Worm (Caenorhabditis elegans): Measurements from ENCODE around the gene R08F11.7.
A peak's percentile ranks its signal among the peaks of the same experiment; 100 is the strongest.

The R08F11.7 gene

DNA sequence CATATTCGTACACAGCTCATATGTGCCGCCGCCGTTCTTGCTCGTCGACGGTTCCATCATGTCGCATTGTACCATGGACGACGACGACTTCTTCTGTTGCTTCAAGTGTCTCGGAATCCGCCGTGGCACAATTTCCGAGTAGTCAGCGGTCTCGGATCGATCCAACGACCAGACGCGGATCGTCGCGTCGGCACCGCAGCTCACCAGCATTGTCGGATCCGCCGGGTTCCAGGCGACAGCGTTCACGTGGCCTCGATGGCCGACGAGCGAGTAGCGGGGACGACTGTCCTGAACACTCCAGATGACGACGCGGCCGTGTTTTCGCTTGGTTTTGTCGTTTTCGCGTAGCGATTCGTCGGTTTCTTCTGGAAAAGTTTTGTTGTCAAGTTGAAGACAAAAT lies 39.5 kb upstream of the R08F11.7 start:
- TF ChIP-seq C34F6.9 (tag; optimal IDR thresholded peaks at IDR 0.05) (no peak), lin-13 (GFP tag; optimal IDR thresholded peaks at IDR 0.05) (no peak), sma-3 (GFP tag; optimal IDR thresholded peaks at IDR 0.05) (no peak), gmeb-1 (tag; optimal IDR thresholded peaks at IDR 0.05) (no peak), snpc-4 (tag; optimal IDR thresholded peaks at IDR 0.05) (no peak), sma-9 (GFP tag; optimal IDR thresholded peaks at IDR 0.05) (no peak), sma-9 (tag; optimal IDR thresholded peaks at IDR 0.05) (no peak), nhr-10 (tag; optimal IDR thresholded peaks at IDR 0.05) (no peak), ztf-4 (tag; optimal IDR thresholded peaks at IDR 0.05) (no peak), fos-1 (tag; optimal IDR thresholded peaks at IDR 0.05) (no peak), aly-2 (tag; optimal IDR thresholded peaks at IDR 0.05) (no peak), Y55F3AM.14 (GFP tag; optimal IDR thresholded peaks at IDR 0.05) (no peak), ztf-11 (tag; optimal IDR thresholded peaks at IDR 0.05) (no peak), lsy-2 (tag; optimal IDR thresholded peaks at IDR 0.05) (no peak), nhr-12 (tag; optimal IDR thresholded peaks at IDR 0.05) (no peak), crh-2 (tag; optimal IDR thresholded peaks at IDR 0.05) (no peak), ceh-16 (tag; optimal IDR thresholded peaks at IDR 0.05) (no peak), unc-55 (GFP tag; optimal IDR thresholded peaks at IDR 0.05) (no peak), sem-4 (tag; optimal IDR thresholded peaks at IDR 0.05) (no peak)

DNA sequence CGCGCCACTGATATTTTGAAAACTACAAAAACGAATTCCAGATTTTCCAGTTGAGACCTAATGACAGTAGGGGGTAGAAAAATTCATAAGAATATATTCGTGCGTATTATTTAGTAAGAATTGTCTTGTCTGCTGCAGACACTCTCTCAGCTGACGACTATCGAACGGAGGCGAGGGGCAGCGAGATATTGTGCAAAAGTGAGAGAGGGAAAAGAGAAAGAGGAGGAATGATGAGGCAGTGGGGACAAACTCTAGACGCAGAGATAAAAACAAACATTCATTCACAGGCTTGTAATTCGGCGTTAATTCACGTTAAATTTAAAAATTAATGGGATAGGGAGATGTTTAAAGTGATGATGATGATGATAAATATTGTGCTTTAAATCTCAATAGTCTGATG lies 33.0 kb upstream of the R08F11.7 start, which contains the start of gene gid-7:
TSS of gene gid-7 (minus strand) at position 188 of the 400 bp plus-strand sequence.
- TF ChIP-seq skn-1 (tag; optimal IDR thresholded peaks at IDR 0.05) (no peak), lsy-2 (tag; optimal IDR thresholded peaks at IDR 0.05) (peak in 1 of 2 experiments; percentile 43), unc-55 (GFP tag; optimal IDR thresholded peaks at IDR 0.05) (peak; percentile 28), nhr-21 (tag; optimal IDR thresholded peaks at IDR 0.05) (peak; percentile 18), nhr-12 (tag; optimal IDR thresholded peaks at IDR 0.05) (no peak), C34F6.9 (tag; optimal IDR thresholded peaks at IDR 0.05) (peak; percentile 46), crh-2 (tag; optimal IDR thresholded peaks at IDR 0.05) (peak; percentile 44), F13H6.1 (tag; optimal IDR thresholded peaks at IDR 0.05) (peak; percentile 44), gmeb-1 (tag; optimal IDR thresholded peaks at IDR 0.05) (peak; percentile 41), nhr-25 (tag; optimal IDR thresholded peaks at IDR 0.05) (peak; percentile 38)

DNA sequence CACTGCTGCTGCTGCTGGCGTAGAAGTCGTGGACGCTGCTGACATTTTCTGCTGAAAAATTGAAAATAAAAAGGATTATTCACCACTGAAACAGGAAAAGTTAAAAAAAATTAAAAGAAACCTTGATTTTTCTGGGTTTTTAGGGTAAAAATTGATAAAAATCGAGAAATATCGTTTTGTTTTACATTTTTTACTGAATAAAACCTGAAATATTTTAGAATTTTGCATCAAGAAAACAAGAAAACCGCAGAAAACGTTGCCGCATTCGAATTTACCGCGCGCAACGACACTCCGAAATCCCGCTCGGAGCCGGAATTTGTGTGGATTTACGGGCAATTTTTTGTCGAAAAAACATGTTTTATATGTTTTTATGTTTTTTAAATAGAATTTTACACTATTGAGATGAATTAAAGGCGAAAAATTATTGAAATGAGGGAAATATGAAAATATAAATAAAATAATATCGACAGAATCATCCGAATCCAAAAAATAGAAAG lies 30.4 kb upstream of the R08F11.7 start, which contains the start of gene chk-1:
TSS of gene chk-1 (minus strand) at position 51 of the 497 bp plus-strand sequence.
- TF ChIP-seq nhr-11 (tag; optimal IDR thresholded peaks at IDR 0.05) (no peak), sma-3 (GFP tag; optimal IDR thresholded peaks at IDR 0.05) (peak; percentile 54), lsy-2 (tag; optimal IDR thresholded peaks at IDR 0.05) (peak; percentile 30 to 83), unc-39 (tag; optimal IDR thresholded peaks at IDR 0.05) (no peak), F13H6.1 (tag; optimal IDR thresholded peaks at IDR 0.05) (peak; percentile 49), unc-55 (GFP tag; optimal IDR thresholded peaks at IDR 0.05) (peak; percentile 82), fos-1 (tag; optimal IDR thresholded peaks at IDR 0.05) (peak; percentile 54), sma-9 (GFP tag; optimal IDR thresholded peaks at IDR 0.05) (peak; percentile 59), sma-9 (tag; optimal IDR thresholded peaks at IDR 0.05) (no peak), ama-1 (optimal IDR thresholded peaks at IDR 0.05) (no peak), nhr-23 (tag; optimal IDR thresholded peaks at IDR 0.05) (no peak), nhr-25 (tag; optimal IDR thresholded peaks at IDR 0.05) (peak; percentile 61), mab-5 (tag; optimal IDR thresholded peaks at IDR 0.05) (peak; percentile 12), lin-39 (tag; optimal IDR thresholded peaks at IDR 0.05) (no peak), lin-11 (tag; optimal IDR thresholded peaks at IDR 0.05) (peak; percentile 40), nhr-129 (tag; optimal IDR thresholded peaks at IDR 0.05) (peak; percentile 58), ztf-4 (tag; optimal IDR thresholded peaks at IDR 0.05) (peak; percentile 6), crh-2 (tag; optimal IDR thresholded peaks at IDR 0.05) (peak; percentile 69), gmeb-1 (tag; optimal IDR thresholded peaks at IDR 0.05) (peak; percentile 92), nhr-21 (tag; optimal IDR thresholded peaks at IDR 0.05) (peak; percentile 42), snpc-4 (tag; optimal IDR thresholded peaks at IDR 0.05) (peak; percentile 41), mdl-1 (tag; optimal IDR thresholded peaks at IDR 0.05) (no peak), R02D3.7 (tag; optimal IDR thresholded peaks at IDR 0.05) (peak; percentile 90), alr-1 (tag; optimal IDR thresholded peaks at IDR 0.05) (no peak), C34F6.9 (tag; optimal IDR thresholded peaks at IDR 0.05) (peak; percentile 81), ztf-11 (tag; optimal IDR thresholded peaks at IDR 0.05) (no peak), nhr-6 (tag; optimal IDR thresholded peaks at IDR 0.05) (no peak), lin-13 (GFP tag; optimal IDR thresholded peaks at IDR 0.05) (no peak)

DNA sequence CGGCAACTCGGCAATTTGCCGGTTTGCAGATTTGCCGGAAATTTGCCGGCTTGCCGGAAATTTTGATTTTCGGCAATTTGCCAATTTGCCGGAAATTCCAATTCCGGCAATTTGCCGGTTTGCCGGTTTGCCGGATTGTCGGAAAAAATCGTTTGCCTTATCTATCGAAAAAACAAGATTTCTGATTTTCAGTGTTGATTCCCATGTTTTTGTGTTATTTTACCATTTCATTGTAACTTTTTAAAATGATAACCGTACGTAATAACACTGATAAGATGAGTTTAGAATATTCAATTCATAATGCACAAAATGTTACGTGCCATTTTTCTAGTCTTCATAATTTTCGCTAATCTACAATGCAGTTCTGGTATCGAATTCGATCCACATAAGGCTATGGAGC lies 29.0 kb upstream of the R08F11.7 start, which contains the start of gene oac-55:
TSS of gene oac-55 (plus strand) at position 301 of the 400 bp plus-strand sequence.
- TF ChIP-seq alr-1 (tag; optimal IDR thresholded peaks at IDR 0.05) (no peak), ceh-82 (tag; optimal IDR thresholded peaks at IDR 0.05) (no peak), ceh-16 (tag; optimal IDR thresholded peaks at IDR 0.05) (no peak), nhr-12 (tag; optimal IDR thresholded peaks at IDR 0.05) (no peak), sma-3 (GFP tag; optimal IDR thresholded peaks at IDR 0.05) (no peak), aly-2 (tag; optimal IDR thresholded peaks at IDR 0.05) (no peak), snpc-4 (tag; optimal IDR thresholded peaks at IDR 0.05) (no peak), skn-1 (tag; optimal IDR thresholded peaks at IDR 0.05) (no peak), nhr-6 (tag; optimal IDR thresholded peaks at IDR 0.05) (no peak), nhr-77 (tag; optimal IDR thresholded peaks at IDR 0.05) (no peak), unc-62 (GFP tag; optimal IDR thresholded peaks at IDR 0.05) (no peak), ama-1 (optimal IDR thresholded peaks at IDR 0.05) (no peak), nhr-21 (tag; optimal IDR thresholded peaks at IDR 0.05) (no peak), unc-55 (GFP tag; optimal IDR thresholded peaks at IDR 0.05) (no peak), sem-4 (tag; optimal IDR thresholded peaks at IDR 0.05) (no peak)

Data from whole organism, L2 larva.